Worm (Caenorhabditis elegans) whole organism, early embryonic: Measurements from ENCODE around the gene fbxl-3.

Experiments
- B0310.2 ChIP-seq: sonication (generic microtip); optimal IDR thresholded peaks from 2 replicates; lab custom pipeline; 2016; ENCODE audit warnings: mild to moderate bottlenecking, missing genetic modification characterization, missing compliant biosample characterization
- aly-1 ChIP-seq: sonication (generic microtip); optimal IDR thresholded peaks from 2 replicates; lab custom pipeline; 2016; ENCODE audit warnings: missing genetic modification characterization, missing compliant biosample characterization
- ama-1 ChIP-seq: fragments of 150-350 bp; optimal IDR thresholded peaks from 2 replicates; lab custom pipeline; 2014
- ceh-36 ChIP-seq: sonication (generic microtip); optimal IDR thresholded peaks from 2 replicates; lab custom pipeline; 2016; ENCODE audit warnings: missing genetic modification characterization, inconsistent platforms, missing compliant biosample characterization
- tbx-11 ChIP-seq: fragments of 200-800 bp; sonication (Bioruptor generic); IDR thresholded peaks from 2 replicates; pipeline ENCODE4 v1.3.6; 2022; ENCODE audit warnings: missing genetic modification characterization, missing compliant biosample characterization
- tra-4 ChIP-seq: sonication (generic microtip); optimal IDR thresholded peaks from 2 replicates; lab custom pipeline; 2017; ENCODE audit warnings: missing genetic modification characterization, missing compliant biosample characterization

DNA sequence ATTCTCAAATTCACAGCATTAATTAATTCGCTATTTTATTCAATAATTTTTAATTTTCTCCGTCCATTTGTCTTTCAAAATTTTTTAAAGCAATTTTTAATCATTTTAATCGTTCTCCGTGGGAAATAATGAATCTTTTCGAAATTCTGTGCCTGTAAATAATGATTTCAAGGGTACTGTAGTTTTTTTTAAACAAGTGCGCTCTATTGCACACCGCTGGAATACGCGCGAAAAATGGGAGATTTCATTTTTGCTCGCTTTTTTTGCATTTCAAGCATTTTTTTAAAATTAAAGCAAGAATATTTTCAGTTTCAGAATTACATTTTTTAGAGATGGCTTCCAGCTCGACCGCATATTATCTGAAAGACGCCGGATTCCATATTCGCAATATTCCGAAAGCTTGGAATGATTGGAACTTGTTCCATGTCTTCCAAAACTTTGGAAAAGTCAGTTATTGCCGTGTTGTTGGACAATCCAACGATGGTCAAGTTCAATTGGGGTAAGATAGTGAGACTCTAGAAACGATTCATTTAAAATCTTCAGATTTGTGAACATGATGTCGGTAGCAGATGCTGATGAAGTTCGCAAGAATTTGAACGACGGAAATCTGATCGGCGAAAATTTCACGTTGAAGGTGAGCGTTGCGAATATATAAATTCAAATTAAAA is 22.4 kb upstream of the fbxl-3 start, which contains the start of gene tofu-6:
- TF ChIP-seq tra-4 (tag; lab: Kevin White, UChicago) (no peak), ama-1 (lab: Kevin White, UChicago) (peak; percentile 92), tbx-11 (GFP tag; lab: Robert Waterston, UW) (no peak), aly-1 (tag; lab: Kevin White, UChicago) (peak; percentile 19), ceh-36 (tag; lab: Kevin White, UChicago) (no peak), B0310.2 (no peak)
